Worm (Caenorhabditis elegans) whole organism, mixed stage, embryonic: ENCODE measurements around the gene tbx-8.

Source experiments
- ceh-39 ChIP-seq: fragments of 150-350 bp; optimal IDR thresholded peaks from 2 replicates; lab custom pipeline; 2014; ENCODE audit warnings: missing biosample characterization, missing genetic modification characterization
- ceh-83 ChIP-seq: fragments of 200-800 bp; sonication (Bioruptor generic); optimal IDR thresholded peaks from 2 replicates; lab custom pipeline; 2018; ENCODE audit warnings: mild to moderate bottlenecking, missing genetic modification characterization, missing compliant biosample characterization
- ces-1 ChIP-seq: fragments of 150-350 bp; optimal IDR thresholded peaks from 2 replicates; lab custom pipeline; 2014; ENCODE audit warnings: missing biosample characterization, missing genetic modification reagents, missing genetic modification characterization
- cnd-1 ChIP-seq: fragments of 200-800 bp; sonication (Bioruptor generic); optimal IDR thresholded peaks from 2 replicates; lab custom pipeline; 2018; ENCODE audit warnings: mild to moderate bottlenecking, missing genetic modification characterization, missing compliant biosample characterization
- drap-1 ChIP-seq: fragments of 200-800 bp; sonication (Bioruptor generic); optimal IDR thresholded peaks from 3 replicates; lab custom pipeline; 2018; ENCODE audit warnings: mild to moderate bottlenecking, missing genetic modification characterization, missing compliant biosample characterization
- elt-1 ChIP-seq: sonication (generic microtip); optimal IDR thresholded peaks from 2 replicates; lab custom pipeline; 2017; ENCODE audit warnings: missing genetic modification characterization, mild to moderate bottlenecking, missing compliant biosample characterization, antibody characterized with exemption, moderate library complexity, borderline replicate concordance; ENCODE audit not compliant: insufficient read depth
- flh-1 ChIP-seq: fragments of 200-800 bp; sonication (Bioruptor generic); optimal IDR thresholded peaks from 2 replicates; lab custom pipeline; 2018; ENCODE audit warnings: mild to moderate bottlenecking, missing genetic modification characterization, moderate library complexity, missing compliant biosample characterization
- ham-2 ChIP-seq: fragments of 200-800 bp; sonication (Bioruptor generic); optimal IDR thresholded peaks from 2 replicates; lab custom pipeline; 2018; ENCODE audit warnings: mild to moderate bottlenecking, missing genetic modification characterization, missing compliant biosample characterization
- lin-13 ChIP-seq: fragments of 150-350 bp; optimal IDR thresholded peaks from 2 replicates; lab custom pipeline; 2014; ENCODE audit warnings: missing biosample characterization, missing genetic modification characterization
- lin-32 ChIP-seq: fragments of 200-800 bp; sonication (Bioruptor generic); optimal IDR thresholded peaks from 2 replicates; lab custom pipeline; 2018; ENCODE audit warnings: mild to moderate bottlenecking, missing genetic modification characterization, missing compliant biosample characterization
- lsy-2 ChIP-seq: fragments of 150-350 bp; optimal IDR thresholded peaks from 2 replicates; lab custom pipeline; 2014; ENCODE audit warnings: missing biosample characterization, missing genetic modification characterization
- mab-5 ChIP-seq: fragments of 150-350 bp; optimal IDR thresholded peaks from 2 replicates; lab custom pipeline; 2014; ENCODE audit warnings: missing biosample characterization, missing genetic modification characterization
- mep-1 ChIP-seq: fragments of 150-350 bp; optimal IDR thresholded peaks from 2 replicates; lab custom pipeline; 2017; ENCODE audit warnings: missing biosample characterization, missing genetic modification reagents, missing genetic modification characterization, inconsistent platforms
- mls-2 ChIP-seq: sonication (generic microtip); optimal IDR thresholded peaks from 2 replicates; lab custom pipeline; 2016; ENCODE audit warnings: mild to moderate bottlenecking, missing genetic modification characterization, moderate library complexity, missing compliant biosample characterization
- nhr-12 ChIP-seq: fragments of 150-350 bp; optimal IDR thresholded peaks from 2 replicates; lab custom pipeline; 2014; ENCODE audit warnings: missing biosample characterization, missing genetic modification characterization
- nhr-237 ChIP-seq: fragments of 150-350 bp; optimal IDR thresholded peaks from 2 replicates; lab custom pipeline; 2014; ENCODE audit warnings: missing biosample characterization, missing genetic modification characterization
- nhr-28 ChIP-seq: fragments of 150-350 bp; optimal IDR thresholded peaks from 2 replicates; lab custom pipeline; 2014; ENCODE audit warnings: missing biosample characterization, missing genetic modification characterization
- nhr-76 ChIP-seq: sonication (generic microtip); optimal IDR thresholded peaks from 2 replicates; lab custom pipeline; 2017; ENCODE audit warnings: missing biosample characterization, missing genetic modification characterization
- pha-4 ChIP-seq: fragments of 150-350 bp; optimal IDR thresholded peaks from 2 replicates; lab custom pipeline; 2018; ENCODE audit warnings: missing biosample characterization, missing genetic modification reagents, missing genetic modification characterization
- sem-2 ChIP-seq: fragments of 200-800 bp; sonication (Bioruptor generic); optimal IDR thresholded peaks from 2 replicates; lab custom pipeline; 2018; ENCODE audit warnings: mild to moderate bottlenecking, missing genetic modification characterization, missing compliant biosample characterization
- sptf-1 ChIP-seq: sonication (generic microtip); optimal IDR thresholded peaks from 2 replicates; lab custom pipeline; 2017; ENCODE audit warnings: mild to moderate bottlenecking, missing genetic modification characterization, moderate library complexity, missing compliant biosample characterization
- tbx-8 ChIP-seq: fragments of 200-800 bp; sonication (Bioruptor generic); optimal IDR thresholded peaks from 2 replicates; lab custom pipeline; 2018; ENCODE audit warnings: mild to moderate bottlenecking, missing genetic modification characterization, moderate library complexity, missing compliant biosample characterization
- unc-120 ChIP-seq: sonication (generic microtip); optimal IDR thresholded peaks from 2 replicates; lab custom pipeline; 2017; ENCODE audit warnings: missing genetic modification characterization, missing compliant biosample characterization; ENCODE audit not compliant: poor library complexity, severe bottlenecking
- unc-39 ChIP-seq: fragments of 150-350 bp; optimal IDR thresholded peaks from 2 replicates; lab custom pipeline; 2014; ENCODE audit warnings: missing biosample characterization, missing genetic modification characterization
- unc-62 ChIP-seq: fragments of 150-350 bp; optimal IDR thresholded peaks from 2 replicates; lab custom pipeline; 2014; ENCODE audit warnings: missing biosample characterization, missing genetic modification reagents, missing genetic modification characterization
- zip-8 ChIP-seq: fragments of 150-350 bp; optimal IDR thresholded peaks from 2 replicates; lab custom pipeline; 2014; ENCODE audit warnings: missing biosample characterization, missing genetic modification characterization
- ztf-11 ChIP-seq: fragments of 150-350 bp; optimal IDR thresholded peaks from 2 replicates; lab custom pipeline; 2014; ENCODE audit warnings: missing biosample characterization, missing genetic modification characterization

tbx-8 gene

ce11 chrIII:10353423-10353822 is 6.3 kb downstream of the tbx-8 start:
- no peak for TF ChIP-seq nhr-28 (tag; lab: Kevin White, UChicago)
- no peak for TF ChIP-seq cnd-1 (tag; lab: Kevin White, UChicago)
- TF ChIP-seq nhr-76 (tag; lab: Kevin White, UChicago), result no peak
- no peak for TF ChIP-seq ceh-39 (tag; lab: Kevin White, UChicago)
- TF ChIP-seq ceh-83 (GFP tag; lab: Kevin White, UChicago), result no peak
- no peak for TF ChIP-seq mls-2 (tag; lab: Kevin White, UChicago)
- no peak for TF ChIP-seq mab-5
- TF ChIP-seq nhr-12 (tag; lab: Kevin White, UChicago), result no peak
- no peak for TF ChIP-seq lin-32

ce11 chrIII:10354591-10354990 is 7.4 kb downstream of the tbx-8 start:
- no peak for TF ChIP-seq sptf-1 (tag; lab: Kevin White, UChicago)
- TF ChIP-seq ham-2 (GFP tag; lab: Kevin White, UChicago), result no peak
- TF ChIP-seq tbx-8 (GFP tag; lab: Kevin White, UChicago), result no peak
- no peak for TF ChIP-seq cnd-1 (tag; lab: Kevin White, UChicago)
- TF ChIP-seq unc-39 (tag; lab: Kevin White, UChicago), result no peak
- TF ChIP-seq nhr-76 (tag; lab: Kevin White, UChicago), result no peak
- no peak for TF ChIP-seq mep-1 (tag; lab: Kevin White, UChicago)
- TF ChIP-seq mab-5, result no peak
- TF ChIP-seq, all 35 proteins: peak for 0

ce11 chrIII:10355382-10355781 is 8.2 kb downstream of the tbx-8 start, which contains the start of gene spp-1:
Gene spp-1, minus strand, starts transcription at chrIII:10355668.
- TF ChIP-seq ztf-11 (tag; lab: Kevin White, UChicago), result no peak
- no peak for TF ChIP-seq cnd-1 (tag; lab: Kevin White, UChicago)
- no peak for TF ChIP-seq lin-32
- TF ChIP-seq elt-1, result no peak
- TF ChIP-seq nhr-76 (tag; lab: Kevin White, UChicago), result no peak
- TF ChIP-seq unc-120 (tag; lab: Kevin White, UChicago), result no peak
- TF ChIP-seq ham-2 (GFP tag; lab: Kevin White, UChicago), result no peak

ce11 chrIII:10357598-10358186 is 10.5 kb downstream of the tbx-8 start, which contains the start of gene umps-1:
Gene umps-1, minus strand, starts transcription at chrIII:10357648.
- TF ChIP-seq flh-1 (GFP tag; lab: Kevin White, UChicago) (no peak), ceh-83 (GFP tag; lab: Kevin White, UChicago) (no peak), zip-8 (peak; percentile 93), lsy-2 (tag; lab: Kevin White, UChicago) (peak; percentile 94)
- TF ChIP-seq, all 35 proteins: peak for 2

- TF ChIP-seq ces-1 (GFP tag; lab: Kevin White, UChicago) (peak; percentile 21), pha-4 (no peak), nhr-237 (tag; lab: Kevin White, UChicago) (no peak), sem-2 (GFP tag; lab: Kevin White, UChicago) (no peak), nhr-76 (tag; lab: Kevin White, UChicago) (no peak), sptf-1 (tag; lab: Kevin White, UChicago) (no peak)
Observed at ce11 chrIII:10358751-10359150, 11.6 kb downstream of the tbx-8 start.

ce11 chrIII:10359916-10360315 is 12.8 kb downstream of the tbx-8 start:
- no peak for TF ChIP-seq mls-2 (tag; lab: Kevin White, UChicago)
- no peak for TF ChIP-seq drap-1
- no peak for TF ChIP-seq unc-39 (tag; lab: Kevin White, UChicago)
- no peak for TF ChIP-seq ztf-11 (tag; lab: Kevin White, UChicago)
- peak; percentile 24 for TF ChIP-seq ces-1 (GFP tag; lab: Kevin White, UChicago)
- TF ChIP-seq lin-13 (tag; lab: Kevin White, UChicago), result no peak
- TF ChIP-seq sem-2 (GFP tag; lab: Kevin White, UChicago), result no peak
- TF ChIP-seq tbx-8 (GFP tag; lab: Kevin White, UChicago), result no peak

- TF ChIP-seq unc-62 (GFP tag; lab: Kevin White, UChicago) (no peak), zip-8 (peak; percentile 93)
Observed at ce11 chrIII:10361456-10361855, 14.3 kb downstream of the tbx-8 start.
